Worm (Caenorhabditis elegans) whole organism, L2 larva: ENCODE data around the gene srx-34.

ENCODE experiments used
- ZK546.5 ChIP-seq: sonication (generic microtip); optimal IDR thresholded peaks from 2 replicates; lab custom pipeline; 2017; ENCODE audit warnings: missing biosample characterization, missing genetic modification characterization
- ama-1 ChIP-seq: fragments of 150-350 bp; optimal IDR thresholded peaks from 2 replicates; lab custom pipeline; 2018; ENCODE audit warnings: inconsistent platforms
- crh-2 ChIP-seq: sonication (generic microtip); optimal IDR thresholded peaks from 2 replicates; lab custom pipeline; 2017; ENCODE audit warnings: missing biosample characterization, missing genetic modification characterization
- egl-27 ChIP-seq: sonication (generic microtip); optimal IDR thresholded peaks from 3 replicates; lab custom pipeline; 2017; ENCODE audit warnings: missing biosample characterization, missing genetic modification reagents, missing genetic modification characterization
- nhr-11 ChIP-seq: fragments of 150-350 bp; optimal IDR thresholded peaks from 2 replicates; lab custom pipeline; 2014; ENCODE audit warnings: missing biosample characterization, missing genetic modification characterization
- nhr-237 ChIP-seq: fragments of 150-350 bp; optimal IDR thresholded peaks from 2 replicates; lab custom pipeline; 2014; ENCODE audit warnings: missing biosample characterization, missing genetic modification characterization
- unc-62 ChIP-seq: fragments of 150-350 bp; optimal IDR thresholded peaks from 2 replicates; lab custom pipeline; 2014; ENCODE audit warnings: missing biosample characterization, missing genetic modification reagents, missing genetic modification characterization

DNA sequence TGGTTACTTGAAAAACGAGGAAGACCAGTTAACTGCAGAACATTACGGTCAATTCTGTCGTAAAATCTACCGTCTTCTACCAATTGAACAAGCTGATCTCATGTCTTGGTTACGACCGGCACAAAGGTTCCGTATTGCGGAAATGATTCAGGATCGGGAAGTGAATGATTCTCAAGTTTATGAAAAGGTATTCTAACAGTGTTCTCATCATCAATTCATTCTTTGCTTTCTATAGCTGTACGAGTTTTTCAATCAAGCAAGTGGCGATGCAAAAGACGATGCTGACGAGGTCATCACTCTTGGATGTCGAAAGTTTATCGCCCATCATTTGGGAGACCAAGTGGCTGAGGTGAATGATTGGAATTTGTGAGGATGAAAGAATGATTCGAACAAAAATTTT is 32.7 kb downstream of the srx-34 start:
- TF ChIP-seq ZK546.5 (no peak), ama-1 (lab: Kevin White, UChicago) (no peak), unc-62 (no peak), crh-2 (tag; lab: Kevin White, UChicago) (no peak), nhr-237 (tag; lab: Kevin White, UChicago) (no peak), egl-27 (tag; lab: Kevin White, UChicago) (no peak), nhr-11 (tag; lab: Kevin White, UChicago) (no peak)
